Worm (Caenorhabditis elegans) whole organism, late embryonic: ENCODE data around the gene nduv-3.

Experiments used
- C08G9.2 ChIP-seq: sonication (generic microtip); optimal IDR thresholded peaks from 2 replicates; lab custom pipeline; 2016; ENCODE audit warnings: mild to moderate bottlenecking, missing genetic modification characterization, moderate library complexity, missing compliant biosample characterization
- F13H6.1 ChIP-seq: sonication (generic microtip); optimal IDR thresholded peaks from 2 replicates; lab custom pipeline; 2016; ENCODE audit warnings: missing genetic modification characterization, missing compliant biosample characterization
- K02D7.2 ChIP-seq: sonication (generic microtip); optimal IDR thresholded peaks from 2 replicates; lab custom pipeline; 2017; ENCODE audit warnings: mild to moderate bottlenecking, missing genetic modification characterization, missing compliant biosample characterization
- K09A11.1 ChIP-seq: sonication (generic microtip); optimal IDR thresholded peaks from 2 replicates; lab custom pipeline; 2017; ENCODE audit warnings: antibody characterized with exemption, mild to moderate bottlenecking, missing genetic modification characterization, missing compliant biosample characterization; ENCODE audit not compliant: insufficient read depth
- T23F11.4 ChIP-seq: fragments of 200-800 bp; sonication (Bioruptor generic); optimal IDR thresholded peaks from 2 replicates; lab custom pipeline; 2018; ENCODE audit warnings: mild to moderate bottlenecking, missing genetic modification characterization, missing compliant biosample characterization
- Y22D7AL.16 ChIP-seq: sonication (generic microtip); optimal IDR thresholded peaks from 2 replicates; lab custom pipeline; 2016; ENCODE audit warnings: missing genetic modification characterization, missing compliant biosample characterization
- ahr-1 ChIP-seq: sonication (generic microtip); optimal IDR thresholded peaks from 2 replicates; lab custom pipeline; 2016; ENCODE audit warnings: missing genetic modification characterization, missing compliant biosample characterization
- ceh-14 ChIP-seq: sonication (generic microtip); optimal IDR thresholded peaks from 2 replicates; lab custom pipeline; 2016; ENCODE audit warnings: missing genotype, missing genetic modification characterization, missing compliant biosample characterization
- ceh-18 ChIP-seq: sonication (generic microtip); optimal IDR thresholded peaks from 2 replicates; lab custom pipeline; 2016; ENCODE audit warnings: missing genetic modification characterization, missing compliant biosample characterization
- ceh-19 ChIP-seq: fragments of 200-800 bp; sonication (Bioruptor generic); optimal IDR thresholded peaks from 2 replicates; lab custom pipeline; 2018; ENCODE audit warnings: mild to moderate bottlenecking, missing genetic modification characterization, missing compliant biosample characterization
- ceh-22 ChIP-seq: sonication (generic microtip); optimal IDR thresholded peaks from 2 replicates; lab custom pipeline; 2017; ENCODE audit warnings: missing biosample characterization, missing genetic modification characterization
- ceh-24 ChIP-seq: sonication (generic microtip); optimal IDR thresholded peaks from 2 replicates; lab custom pipeline; 2016; ENCODE audit warnings: mild to moderate bottlenecking, missing genetic modification characterization, missing compliant biosample characterization
- ceh-31 ChIP-seq: sonication (generic microtip); optimal IDR thresholded peaks from 2 replicates; lab custom pipeline; 2016; ENCODE audit warnings: missing genetic modification characterization, missing compliant biosample characterization
- ceh-34 ChIP-seq: sonication (generic microtip); optimal IDR thresholded peaks from 2 replicates; lab custom pipeline; 2016; ENCODE audit warnings: mild to moderate bottlenecking, missing genetic modification characterization, missing compliant biosample characterization
- ceh-48 ChIP-seq: sonication (generic microtip); optimal IDR thresholded peaks from 2 replicates; lab custom pipeline; 2016; ENCODE audit warnings: missing genetic modification characterization, inconsistent platforms, missing compliant biosample characterization
- ceh-6 ChIP-seq: fragments of 200-800 bp; sonication (Bioruptor generic); optimal IDR thresholded peaks from 2 replicates; lab custom pipeline; 2018; ENCODE audit warnings: mild to moderate bottlenecking, missing genetic modification characterization, missing compliant biosample characterization
- ceh-9 ChIP-seq: sonication (generic microtip); optimal IDR thresholded peaks from 2 replicates; lab custom pipeline; 2016; ENCODE audit warnings: mild to moderate bottlenecking, missing genetic modification characterization, inconsistent platforms, missing compliant biosample characterization
- che-1 ChIP-seq: sonication (generic microtip); optimal IDR thresholded peaks from 2 replicates; lab custom pipeline; 2016; ENCODE audit warnings: mild to moderate bottlenecking, missing genetic modification characterization, missing compliant biosample characterization
- dve-1 ChIP-seq: sonication (generic microtip); optimal IDR thresholded peaks from 2 replicates; lab custom pipeline; 2017; ENCODE audit warnings: antibody characterized with exemption, mild to moderate bottlenecking, missing genetic modification characterization, missing compliant biosample characterization
- ets-4 ChIP-seq: sonication (generic microtip); optimal IDR thresholded peaks from 2 replicates; lab custom pipeline; 2016; ENCODE audit warnings: missing genetic modification characterization, missing compliant biosample characterization
- fax-1 ChIP-seq: sonication (generic microtip); optimal IDR thresholded peaks from 2 replicates; lab custom pipeline; 2016; ENCODE audit warnings: missing genotype, missing genetic modification characterization, missing compliant biosample characterization
- fkh-10 ChIP-seq: fragments of 150-350 bp; optimal IDR thresholded peaks from 2 replicates; lab custom pipeline; 2014; ENCODE audit warnings: missing biosample characterization, missing genetic modification reagents, missing genetic modification characterization
- fkh-6 ChIP-seq: sonication (generic microtip); optimal IDR thresholded peaks from 2 replicates; lab custom pipeline; 2016; ENCODE audit warnings: missing genetic modification characterization, missing compliant biosample characterization
- gmeb-2 ChIP-seq: sonication (generic microtip); optimal IDR thresholded peaks from 2 replicates; lab custom pipeline; 2016; ENCODE audit warnings: missing genetic modification characterization, inconsistent platforms, missing compliant biosample characterization
- hlh-15 ChIP-seq: sonication (generic microtip); optimal IDR thresholded peaks from 2 replicates; lab custom pipeline; 2016; ENCODE audit warnings: missing genetic modification characterization, missing compliant biosample characterization
- hlh-30 ChIP-seq: sonication (generic microtip); optimal IDR thresholded peaks from 2 replicates; lab custom pipeline; 2017; ENCODE audit warnings: antibody characterized with exemption, missing genetic modification characterization, missing compliant biosample characterization; ENCODE audit not compliant: insufficient read depth
- hlh-6 ChIP-seq: sonication (generic microtip); optimal IDR thresholded peaks from 2 replicates; lab custom pipeline; 2016; ENCODE audit warnings: missing genotype, missing genetic modification characterization, missing compliant biosample characterization
- hlh-8 ChIP-seq: sonication (generic microtip); optimal IDR thresholded peaks from 2 replicates; lab custom pipeline; 2016; ENCODE audit warnings: missing genotype, missing genetic modification characterization, missing compliant biosample characterization
- lim-6 ChIP-seq: sonication (generic microtip); optimal IDR thresholded peaks from 2 replicates; lab custom pipeline; 2016; ENCODE audit warnings: missing genetic modification characterization, missing compliant biosample characterization
- lin-11 ChIP-seq: fragments of 200-800 bp; sonication (Bioruptor generic); optimal IDR thresholded peaks from 2 replicates; lab custom pipeline; 2018; ENCODE audit warnings: mild to moderate bottlenecking, missing genetic modification characterization, missing compliant biosample characterization
- madf-2 ChIP-seq: sonication (generic microtip); optimal IDR thresholded peaks from 2 replicates; lab custom pipeline; 2017; ENCODE audit warnings: missing genetic modification characterization, missing compliant biosample characterization
- nfya-1 ChIP-seq: sonication (generic microtip); optimal IDR thresholded peaks from 2 replicates; lab custom pipeline; 2017; ENCODE audit warnings: missing genetic modification characterization, mild to moderate bottlenecking, missing compliant biosample characterization, antibody characterized with exemption, moderate library complexity
- pag-3 ChIP-seq: sonication (generic microtip); optimal IDR thresholded peaks from 2 replicates; lab custom pipeline; 2016; ENCODE audit warnings: missing compliant biosample characterization, missing genetic modification characterization, borderline replicate concordance
- pha-2 ChIP-seq: sonication (generic microtip); optimal IDR thresholded peaks from 2 replicates; lab custom pipeline; 2017; ENCODE audit warnings: mild to moderate bottlenecking, missing genetic modification characterization, missing compliant biosample characterization
- pros-1 ChIP-seq: fragments of 150-350 bp; optimal IDR thresholded peaks from 2 replicates; lab custom pipeline; 2014; ENCODE audit warnings: missing biosample characterization, missing genetic modification reagents, missing genetic modification characterization
- ref-2 ChIP-seq: sonication (generic microtip); optimal IDR thresholded peaks from 2 replicates; lab custom pipeline; 2016; ENCODE audit warnings: missing genetic modification characterization, missing compliant biosample characterization
- sox-4 ChIP-seq: sonication (generic microtip); optimal IDR thresholded peaks from 2 replicates; lab custom pipeline; 2017; ENCODE audit warnings: mild to moderate bottlenecking, missing genetic modification characterization, inconsistent platforms, missing compliant biosample characterization
- syd-9 ChIP-seq: sonication (generic microtip); optimal IDR thresholded peaks from 2 replicates; lab custom pipeline; 2016; ENCODE audit warnings: mild to moderate bottlenecking, missing genetic modification characterization, moderate library complexity, missing compliant biosample characterization
- tbx-2 ChIP-seq: sonication (generic microtip); optimal IDR thresholded peaks from 2 replicates; lab custom pipeline; 2016; ENCODE audit warnings: missing genetic modification characterization, missing compliant biosample characterization
- tbx-7 ChIP-seq: sonication (generic microtip); optimal IDR thresholded peaks from 2 replicates; lab custom pipeline; 2016; ENCODE audit warnings: missing genotype, missing genetic modification characterization, missing compliant biosample characterization
- unc-3 ChIP-seq, 2 experiments: fragments of 200-800 bp in 1 of 2; sonication (Bioruptor generic) in 1 of 2; sonication (generic microtip) in 1 of 2; conservative IDR thresholded peaks in 1 of 2; optimal IDR thresholded peaks in 1 of 2; 2 replicates each; pipeline versions ENCODE4 v1.3.6 to Lab custom; 2016 to 2022; ENCODE audit warnings: missing compliant biosample characterization in 2 of 2, missing genetic modification characterization in 2 of 2, missing genetic modification reagents in 1 of 2
- unc-42 ChIP-seq: sonication (generic microtip); optimal IDR thresholded peaks from 2 replicates; lab custom pipeline; 2016; ENCODE audit warnings: missing genotype, missing genetic modification characterization, missing compliant biosample characterization
- unc-55 ChIP-seq: sonication (generic microtip); optimal IDR thresholded peaks from 2 replicates; lab custom pipeline; 2017; ENCODE audit warnings: missing biosample characterization, missing genetic modification reagents, missing genetic modification characterization
- unc-86 ChIP-seq: sonication (generic microtip); optimal IDR thresholded peaks from 2 replicates; lab custom pipeline; 2016; ENCODE audit warnings: missing genetic modification characterization, missing compliant biosample characterization
- zip-5 ChIP-seq: sonication (generic microtip); optimal IDR thresholded peaks from 2 replicates; lab custom pipeline; 2016; ENCODE audit warnings: missing genetic modification characterization, missing compliant biosample characterization
- ztf-16 ChIP-seq: sonication (generic microtip); optimal IDR thresholded peaks from 2 replicates; lab custom pipeline; 2017; ENCODE audit warnings: missing genetic modification characterization, missing compliant biosample characterization

Gene nduv-3

ce11 chrIV:2640950-2641349 lies at the start of gene nduv-3, which contains the start of gene mdf-2:
nduv-3 (plus strand) TSS chrIV:2641310.
mdf-2 (minus strand) TSS chrIV:2641125.
- no peak for TF ChIP-seq unc-3 (GFP tag; conservative IDR thresholded peaks at IDR 0.05; lab: Robert Waterston, UW)
- TF ChIP-seq unc-3 (tag; optimal IDR thresholded peaks at IDR 0.05; lab: Kevin White, UChicago) = no peak
- TF ChIP-seq nfya-1 (tag; lab: Kevin White, UChicago) = peak; percentile 49
- TF ChIP-seq ceh-14 (tag; lab: Kevin White, UChicago) = peak; percentile 41
- TF ChIP-seq lim-6 (tag; lab: Kevin White, UChicago) = no peak
- TF ChIP-seq hlh-6 (tag; lab: Kevin White, UChicago) = no peak
- TF ChIP-seq unc-55 (GFP tag; lab: Kevin White, UChicago) = peak; percentile 47
- no peak for TF ChIP-seq Y22D7AL.16 (tag; lab: Kevin White, UChicago)
- TF ChIP-seq tbx-2 (tag; lab: Kevin White, UChicago) = peak; percentile 11
- no peak for TF ChIP-seq hlh-15 (tag; lab: Kevin White, UChicago)
- TF ChIP-seq unc-42 (tag; lab: Kevin White, UChicago) = peak; percentile 44
- no peak for TF ChIP-seq ztf-16 (tag; lab: Kevin White, UChicago)
- TF ChIP-seq ceh-48 (tag; lab: Kevin White, UChicago) = peak; percentile 93

DNA sequence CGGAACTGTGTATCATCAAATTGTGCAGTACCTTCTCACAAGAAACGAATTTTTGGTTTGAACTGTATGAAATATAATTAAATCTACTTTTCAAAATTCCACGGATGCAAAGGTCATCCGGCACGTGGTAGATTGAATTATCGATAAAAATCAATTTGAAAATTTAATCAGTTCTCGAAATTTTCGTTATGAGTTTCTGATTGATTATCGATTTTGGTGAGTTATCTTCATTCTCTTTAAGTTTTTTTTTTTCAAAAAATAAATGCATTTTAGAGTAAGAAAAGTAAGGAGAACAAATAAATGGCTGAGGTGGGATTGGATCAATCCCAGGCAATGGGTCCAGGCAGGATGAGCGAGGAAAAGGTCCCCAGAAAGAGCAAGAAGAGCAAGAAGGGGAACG lies 43.7 kb upstream of the nduv-3 start, which contains the start of gene Y69A2AR.47:
Y69A2AR.47 (plus strand) TSS at position 301 of the 400 bp plus-strand sequence.
- TF ChIP-seq lim-6 (tag; lab: Kevin White, UChicago) (no peak), ceh-9 (tag; lab: Kevin White, UChicago) (no peak), madf-2 (no peak), gmeb-2 (no peak), ets-4 (tag; lab: Kevin White, UChicago) (no peak), syd-9 (tag; lab: Kevin White, UChicago) (no peak), unc-86 (tag; lab: Kevin White, UChicago) (no peak)

DNA sequence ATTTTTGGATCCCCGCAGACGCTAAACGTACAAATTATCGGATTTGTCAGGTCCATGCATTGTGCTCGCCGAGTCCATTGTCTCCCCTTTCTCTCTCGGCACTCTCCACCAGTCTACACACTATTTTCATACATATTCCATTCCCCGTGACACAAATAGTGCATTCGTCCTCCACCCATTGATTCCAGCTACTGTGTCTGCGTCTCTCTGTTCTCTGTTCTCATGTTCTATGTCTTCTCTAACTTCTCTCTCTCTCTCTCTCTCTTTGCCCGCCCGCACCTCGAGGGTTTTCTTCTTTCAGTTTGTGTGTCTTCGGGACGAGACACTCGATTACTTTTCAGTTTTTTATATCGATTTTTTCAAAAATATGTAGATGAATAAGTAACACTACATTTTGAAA lies 41.5 kb upstream of the nduv-3 start:
- no peak for TF ChIP-seq syd-9 (tag; lab: Kevin White, UChicago)
- no peak for TF ChIP-seq ceh-22
- no peak for TF ChIP-seq fax-1 (tag; lab: Kevin White, UChicago)
- no peak for TF ChIP-seq ceh-9 (tag; lab: Kevin White, UChicago)
- no peak for TF ChIP-seq ceh-24 (tag; lab: Kevin White, UChicago)
- peak; percentile 79 for TF ChIP-seq ceh-48 (tag; lab: Kevin White, UChicago)
- peak; percentile 10 for TF ChIP-seq fkh-10 (GFP tag; lab: Kevin White, UChicago)
- no peak for TF ChIP-seq pha-2 (tag; lab: Kevin White, UChicago)
- TF ChIP-seq F13H6.1 (tag; lab: Kevin White, UChicago) = no peak
- peak; percentile 82 for TF ChIP-seq unc-55 (GFP tag; lab: Kevin White, UChicago)
- TF ChIP-seq ets-4 (tag; lab: Kevin White, UChicago) = no peak
- no peak for TF ChIP-seq sox-4
- peak; percentile 80 for TF ChIP-seq tbx-2 (tag; lab: Kevin White, UChicago)
- TF ChIP-seq pag-3 (tag; lab: Kevin White, UChicago) = no peak
- TF ChIP-seq ref-2 = peak; percentile 51
- TF ChIP-seq ceh-34 (tag; lab: Kevin White, UChicago) = peak; percentile 40
- TF ChIP-seq ceh-6 (GFP tag; lab: Kevin White, UChicago) = no peak
- TF ChIP-seq tbx-7 (tag; lab: Kevin White, UChicago) = no peak
- TF ChIP-seq ceh-14 (tag; lab: Kevin White, UChicago) = no peak
- no peak for TF ChIP-seq lim-6 (tag; lab: Kevin White, UChicago)
- TF ChIP-seq che-1 (tag; lab: Kevin White, UChicago) = no peak
- TF ChIP-seq ceh-19 = no peak
- TF ChIP-seq ahr-1 (tag; lab: Kevin White, UChicago) = no peak
- no peak for TF ChIP-seq T23F11.4 (GFP tag; lab: Kevin White, UChicago)
- TF ChIP-seq dve-1 (tag; lab: Kevin White, UChicago) = no peak
- TF ChIP-seq hlh-6 (tag; lab: Kevin White, UChicago) = no peak
- TF ChIP-seq K09A11.1 (tag; lab: Kevin White, UChicago) = peak; percentile 22
- no peak for TF ChIP-seq lin-11 (tag; lab: Kevin White, UChicago)
- no peak for TF ChIP-seq C08G9.2 (tag; lab: Kevin White, UChicago)
- no peak for TF ChIP-seq zip-5 (tag; lab: Kevin White, UChicago)
- peak; percentile 16 for TF ChIP-seq pros-1 (tag; lab: Kevin White, UChicago)
- TF ChIP-seq hlh-8 (tag; lab: Kevin White, UChicago) = peak; percentile 16
- TF ChIP-seq unc-86 (tag; lab: Kevin White, UChicago) = no peak
- peak; percentile 87 for TF ChIP-seq ceh-18 (tag; lab: Kevin White, UChicago)
- no peak for TF ChIP-seq K02D7.2 (tag; lab: Kevin White, UChicago)
- peak; percentile 90 for TF ChIP-seq ceh-31 (tag; lab: Kevin White, UChicago)
- TF ChIP-seq ztf-16 (tag; lab: Kevin White, UChicago) = no peak
- TF ChIP-seq fkh-6 (tag; lab: Kevin White, UChicago) = peak; percentile 19
- peak; percentile 98 for TF ChIP-seq hlh-30
